Fruit fly (Drosophila melanogaster) whole organism, embryonic: ENCODE measurements around the gene Sam-S.
A peak's percentile ranks its signal among the peaks of the same experiment; 100 is the strongest.

Experiments
- BEAF-32 ChIP-seq: fragments of 200-800 bp; sonication (Bioruptor generic); optimal IDR thresholded peaks from 3 replicates; lab custom pipeline; 2017; ENCODE audit warnings: missing biosample characterization, missing genetic modification characterization, mild to moderate bottlenecking, moderate library complexity, missing genetic modification reagents
- Blimp-1 ChIP-seq: fragments of 200-800 bp; sonication (Bioruptor generic); optimal IDR thresholded peaks from 3 replicates; lab custom pipeline; 2018; ENCODE audit warnings: missing biosample characterization, missing genetic modification characterization, mild to moderate bottlenecking, moderate library complexity, missing genetic modification reagents
- CG10462 ChIP-seq: fragments of 200-800 bp; sonication (Bioruptor generic); optimal IDR thresholded peaks from 2 replicates; lab custom pipeline; 2016; ENCODE audit warnings: missing biosample characterization, missing genetic modification characterization
- CG11560 ChIP-seq: fragments of 200-800 bp; sonication (Bioruptor generic); IDR thresholded peaks from 3 replicates; pipeline ENCODE4 v1.3.6; 2022; ENCODE audit warnings: missing biosample characterization, missing genetic modification characterization
- CG1233 ChIP-seq: fragments of 200-800 bp; sonication (Bioruptor generic); optimal IDR thresholded peaks from 4 replicates; lab custom pipeline; 2018; ENCODE audit warnings: missing biosample characterization, mild to moderate bottlenecking, missing genetic modification characterization
- CG14441 ChIP-seq: fragments of 200-800 bp; sonication (Bioruptor generic); IDR thresholded peaks from 2 replicates; pipeline ENCODE4 v1.3.6; 2022; ENCODE audit warnings: missing biosample characterization, missing genetic modification characterization
- CG15696 ChIP-seq: fragments of 200-800 bp; sonication (Bioruptor generic); optimal IDR thresholded peaks from 2 replicates; lab custom pipeline; 2019; ENCODE audit warnings: missing biosample characterization, mild to moderate bottlenecking, missing genetic modification characterization, moderate library complexity
- CG2129 ChIP-seq: fragments of 200-800 bp; sonication (Bioruptor generic); IDR thresholded peaks from 2 replicates; pipeline ENCODE4 v1.3.6; 2022; ENCODE audit warnings: missing biosample characterization, missing genetic modification characterization; ENCODE audit not compliant: partially characterized antibody
- CG2199 ChIP-seq: fragments of 200-800 bp; sonication (Bioruptor generic); IDR thresholded peaks from 3 replicates; pipeline ENCODE4 v1.3.6; 2022; ENCODE audit warnings: missing biosample characterization, missing genetic modification characterization
- CG2875 ChIP-seq: fragments of 200-800 bp; sonication (Bioruptor generic); optimal IDR thresholded peaks from 2 replicates; lab custom pipeline; 2017; ENCODE audit warnings: missing biosample characterization, mild to moderate bottlenecking, missing genetic modification characterization, missing genetic modification reagents
- CG3163 ChIP-seq: fragments of 200-800 bp; sonication (Bioruptor generic); optimal IDR thresholded peaks from 3 replicates; lab custom pipeline; 2016; ENCODE audit warnings: missing biosample characterization, missing genetic modification characterization
- CG5180 ChIP-seq: fragments of 200-800 bp; sonication (Bioruptor generic); optimal IDR thresholded peaks from 3 replicates; lab custom pipeline; 2017; ENCODE audit warnings: missing biosample characterization, missing genetic modification characterization, mild to moderate bottlenecking, moderate library complexity, missing genetic modification reagents
- CG7556 ChIP-seq: fragments of 200-800 bp; sonication (Bioruptor generic); optimal IDR thresholded peaks from 2 replicates; lab custom pipeline; 2017; ENCODE audit warnings: missing biosample characterization, mild to moderate bottlenecking, missing genetic modification characterization
- CG7839 ChIP-seq: fragments of 200-800 bp; sonication (Bioruptor generic); optimal IDR thresholded peaks from 3 replicates; lab custom pipeline; 2018; ENCODE audit warnings: missing biosample characterization, mild to moderate bottlenecking, missing genetic modification characterization, moderate library complexity
- CG8281 ChIP-seq: fragments of 200-800 bp; sonication (Bioruptor generic); optimal IDR thresholded peaks from 2 replicates; lab custom pipeline; 2018; ENCODE audit warnings: missing biosample characterization, mild to moderate bottlenecking, missing genetic modification characterization, moderate library complexity
- CG8290 ChIP-seq, 3 experiments: fragments of 200-800 bp; sonication (Bioruptor generic); optimal IDR thresholded peaks; 2 replicates each; lab custom pipeline; 2016 to 2019; ENCODE audit warnings: missing biosample characterization in 3 of 3, missing genetic modification characterization in 3 of 3, mild to moderate bottlenecking in 2 of 3, moderate library complexity in 1 of 3
- D19A ChIP-seq: fragments of 200-800 bp; optimal IDR thresholded peaks from 3 replicates; lab custom pipeline; 2019; ENCODE audit warnings: missing biosample characterization, mild to moderate bottlenecking, missing genetic modification characterization, moderate library complexity
- Deaf1 ChIP-seq: fragments of 200-800 bp; optimal IDR thresholded peaks from 3 replicates; lab custom pipeline; 2019; ENCODE audit warnings: missing biosample characterization, mild to moderate bottlenecking, missing genetic modification characterization, moderate library complexity
- Dll ChIP-seq: fragments of 200-800 bp; sonication (Bioruptor generic); IDR thresholded peaks from 4 replicates; pipeline ENCODE4 v1.3.6; 2022; ENCODE audit warnings: missing biosample characterization, missing genetic modification characterization; ENCODE audit not compliant: partially characterized antibody
- Drgx ChIP-seq: fragments of 200-800 bp; sonication (Bioruptor generic); IDR thresholded peaks from 2 replicates; pipeline ENCODE4 v1.3.6; 2022; ENCODE audit warnings: missing biosample characterization, missing genetic modification characterization
- Ets65A ChIP-seq: fragments of 200-800 bp; sonication (Bioruptor generic); peaks from one replicate; lab custom pipeline; 2016; ENCODE audit warnings: missing biosample characterization, missing genetic modification characterization
- Fer1 ChIP-seq: fragments of 200-800 bp; sonication (Bioruptor generic); optimal IDR thresholded peaks from 2 replicates; lab custom pipeline; 2017; ENCODE audit warnings: missing biosample characterization, mild to moderate bottlenecking, missing genetic modification characterization
- Hr39 ChIP-seq: fragments of >200 bp; optimal IDR thresholded peaks from 2 replicates; lab custom pipeline; 2017
- Jarid2 ChIP-seq: fragments of 200-800 bp; sonication (Bioruptor generic); optimal IDR thresholded peaks from 3 replicates; lab custom pipeline; 2017; ENCODE audit warnings: mild to moderate bottlenecking, missing biosample characterization, missing genetic modification reagents, missing genetic modification characterization
- Mrtf ChIP-seq: fragments of 200-800 bp; sonication (Bioruptor generic); IDR thresholded peaks from 3 replicates; pipeline ENCODE4 v1.3.6; 2022; ENCODE audit warnings: missing biosample characterization, missing genetic modification characterization
- Sox102F ChIP-seq: fragments of 200-800 bp; sonication (Bioruptor generic); optimal IDR thresholded peaks from 2 replicates; lab custom pipeline; 2018; ENCODE audit warnings: missing biosample characterization, mild to moderate bottlenecking, missing genetic modification characterization, moderate library complexity
- ap ChIP-seq: fragments of 200-800 bp; sonication (Bioruptor generic); IDR thresholded peaks from 2 replicates; pipeline ENCODE4 v1.3.6; 2022; ENCODE audit warnings: missing biosample characterization, missing genetic modification characterization
- bbx ChIP-seq: fragments of 200-800 bp; sonication (Bioruptor generic); IDR thresholded peaks from 2 replicates; pipeline ENCODE4 v1.3.6; 2022; ENCODE audit warnings: missing biosample characterization, missing genetic modification characterization; ENCODE audit not compliant: partially characterized antibody
- chinmo ChIP-seq: fragments of 200-800 bp; sonication (Bioruptor generic); IDR thresholded peaks from 4 replicates; pipeline ENCODE4 v1.3.6; 2022; ENCODE audit warnings: missing biosample characterization, missing genetic modification characterization; ENCODE audit not compliant: partially characterized antibody
- chm ChIP-seq: fragments of 200-800 bp; sonication (Bioruptor generic); IDR thresholded peaks from 2 replicates; pipeline ENCODE4 v1.3.6; 2022; ENCODE audit warnings: missing biosample characterization, missing genetic modification characterization
- ci ChIP-seq: fragments of 200-800 bp; sonication (Bioruptor generic); IDR thresholded peaks from 3 replicates; pipeline ENCODE4 v1.3.6; 2022; ENCODE audit warnings: missing biosample characterization, missing genetic modification characterization
- fu2 ChIP-seq: fragments of 200-800 bp; sonication (Bioruptor generic); optimal IDR thresholded peaks from 2 replicates; lab custom pipeline; 2016; ENCODE audit warnings: missing biosample characterization, missing genetic modification characterization
- hb ChIP-seq: fragments of 200-800 bp; sonication (Bioruptor generic); IDR thresholded peaks from 3 replicates; pipeline ENCODE4 v1.3.6; 2022; ENCODE audit warnings: missing biosample characterization, missing genetic modification characterization; ENCODE audit not compliant: partially characterized antibody
- inv ChIP-seq: fragments of 200-800 bp; sonication (Bioruptor generic); IDR thresholded peaks from 2 replicates; pipeline ENCODE4 v1.3.6; 2022; ENCODE audit warnings: missing biosample characterization, missing genetic modification characterization; ENCODE audit not compliant: partially characterized antibody
- kni ChIP-seq: fragments of 200-800 bp; sonication (Bioruptor generic); optimal IDR thresholded peaks from 3 replicates; lab custom pipeline; 2017; ENCODE audit warnings: mild to moderate bottlenecking, missing biosample characterization, missing genetic modification reagents, missing genetic modification characterization
- lmd ChIP-seq: fragments of 200-800 bp; sonication (Bioruptor generic); IDR thresholded peaks from 2 replicates; pipeline ENCODE4 v1.3.6; 2022; ENCODE audit warnings: missing biosample characterization, missing genetic modification characterization
- row ChIP-seq: fragments of 200-800 bp; sonication (Bioruptor generic); IDR thresholded peaks from 3 replicates; pipeline ENCODE4 v1.3.6; 2022; ENCODE audit warnings: missing biosample characterization, missing genetic modification characterization
- sc ChIP-seq, 3 experiments: fragments of >200 bp in 2 of 3; fragments of 200-800 bp in 1 of 3; sonication (Bioruptor generic) in 1 of 3; optimal IDR thresholded peaks; 2 replicates in 2 of 3; 3 replicates in 1 of 3; lab custom pipeline; 2017; ENCODE audit warnings: mild to moderate bottlenecking in 1 of 3, missing biosample characterization in 1 of 3, missing genetic modification characterization in 1 of 3, missing genetic modification reagents in 1 of 3
- sna ChIP-seq: fragments of 200-800 bp; sonication (Bioruptor generic); IDR thresholded peaks from 2 replicates; pipeline ENCODE4 v1.3.6; 2022; ENCODE audit warnings: missing biosample characterization, missing genetic modification characterization; ENCODE audit not compliant: partially characterized antibody
- sqz ChIP-seq: fragments of 200-800 bp; sonication (Bioruptor generic); optimal IDR thresholded peaks from 3 replicates; lab custom pipeline; 2018; ENCODE audit warnings: missing biosample characterization, mild to moderate bottlenecking, missing genetic modification characterization
- stwl ChIP-seq: fragments of 200-800 bp; sonication (Bioruptor generic); optimal IDR thresholded peaks from 3 replicates; lab custom pipeline; 2018; ENCODE audit warnings: missing biosample characterization, mild to moderate bottlenecking, missing genetic modification characterization, moderate library complexity

The Sam-S gene

DNA sequence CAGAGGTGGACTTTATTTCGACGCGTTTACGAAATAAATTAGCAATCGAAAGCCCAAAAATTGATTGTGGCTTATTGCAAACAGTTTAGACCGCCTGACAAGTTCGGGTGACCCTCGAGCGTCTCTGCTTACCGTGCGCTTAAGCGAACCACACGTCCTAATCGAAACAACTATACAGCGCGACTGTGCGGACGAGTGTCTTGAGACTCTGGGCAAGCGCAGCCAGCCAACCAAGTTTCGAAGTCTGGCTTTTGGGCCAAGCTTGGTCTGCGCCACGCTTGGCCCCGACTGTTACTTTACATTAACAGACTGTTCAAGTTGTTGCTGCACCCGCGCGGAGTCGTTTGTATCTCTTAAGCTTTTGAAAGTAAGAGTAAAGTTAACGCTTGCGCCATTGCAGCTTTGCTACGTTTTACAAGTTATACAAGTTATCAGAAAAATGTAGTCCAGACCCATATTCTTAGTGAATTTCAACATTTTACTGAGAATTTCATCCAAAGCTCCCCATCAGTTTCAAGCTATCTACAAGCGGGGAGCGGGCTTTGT lies 47.6 kb upstream of the Sam-S start (continued):
- no peak for TF ChIP-seq Fer1 (GFP tag; lab: Kevin White, UChicago)
- TF ChIP-seq chinmo (GFP tag; lab: Robert Waterston, UW) = peak; percentile 73; the same call in 1 of the 4 replicates
- TF ChIP-seq ap (GFP tag; lab: Robert Waterston, UW) = no peak
- peak; percentile 38 for TF ChIP-seq CG3163 (GFP tag; lab: Kevin White, UChicago)
- peak; percentile 8 for TF ChIP-seq kni (GFP tag; lab: Kevin White, UChicago)
- no peak for TF ChIP-seq CG8281 (tag; lab: Kevin White, UChicago)
- peak; percentile 10 for TF ChIP-seq CG5180 (GFP tag; lab: Kevin White, UChicago)
- TF ChIP-seq lmd = no peak
- TF ChIP-seq ci (GFP tag; lab: Robert Waterston, UW) = peak; percentile 52; the same call in 2 of the 3 replicates
- TF ChIP-seq sqz (GFP tag; lab: Kevin White, UChicago) = peak; percentile 14
- TF ChIP-seq Jarid2 (GFP tag; lab: Kevin White, UChicago) = peak; percentile 3
- no peak for TF ChIP-seq Mrtf
- no peak for TF ChIP-seq CG7556 (GFP tag; lab: Kevin White, UChicago)
- no peak for TF ChIP-seq Hr39 (lab: Kevin White, UChicago)
- no peak for TF ChIP-seq hb
- TF ChIP-seq CG15696 (tag; lab: Kevin White, UChicago) = no peak
- TF ChIP-seq Blimp-1 (GFP tag; lab: Kevin White, UChicago) = peak; percentile 88
- TF ChIP-seq inv = no peak
- TF ChIP-seq Sox102F = no peak
- TF ChIP-seq CG14441 (GFP tag; lab: Robert Waterston, UW) = no peak
- TF ChIP-seq Ets65A (GFP tag; lab: Kevin White, UChicago) = no peak
- TF ChIP-seq CG2875 (GFP tag; lab: Kevin White, UChicago) = no peak
- peak; percentile 14; the same call in 1 of the 2 replicates for TF ChIP-seq chm
- TF ChIP-seq sc (optimal IDR thresholded peaks at IDR 0.05; lab: Kevin White, UChicago) = no peak
- TF ChIP-seq sc (GFP tag; optimal IDR thresholded peaks at IDR 0.05; lab: Kevin White, UChicago) = no peak
- 0 out of 2 replicates have a peak, but pooled peaks have one; percentile 19 for TF ChIP-seq Drgx (GFP tag; lab: Robert Waterston, UW)

DNA sequence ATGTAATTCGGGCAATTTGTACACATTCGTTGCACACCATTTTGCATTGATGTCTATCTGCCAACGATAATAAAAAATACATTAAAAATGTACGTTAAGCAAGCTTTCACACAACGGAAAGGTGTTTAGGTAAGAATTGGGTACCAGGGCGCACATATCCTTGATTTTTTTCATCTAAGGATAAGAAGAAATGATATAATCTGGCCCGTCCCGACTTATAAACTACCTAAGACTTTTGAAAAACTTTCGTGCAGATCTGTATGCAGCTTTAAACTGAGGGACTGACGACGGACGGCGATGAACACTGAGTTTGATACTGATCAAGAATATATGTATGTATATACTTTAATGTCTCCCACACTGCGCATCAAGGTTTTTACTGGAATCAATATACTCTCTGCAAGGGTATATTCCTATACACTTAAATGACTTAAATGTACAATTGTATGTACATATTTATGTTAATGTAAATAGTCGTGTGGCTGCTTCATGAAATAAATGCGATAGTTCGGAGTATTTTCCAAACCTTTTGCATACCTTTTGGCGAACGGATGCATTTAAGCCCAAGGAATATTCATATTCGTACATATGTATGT lies 41.3 kb upstream of the Sam-S start, which contains the start of gene Cda5:
TSS of gene Cda5 (minus strand) at position 51 of the 596 bp plus-strand sequence.
- no peak for TF ChIP-seq Deaf1
- TF ChIP-seq row = peak; percentile 28; the same call in 1 of the 3 replicates
- TF ChIP-seq CG8290 (GFP tag; optimal IDR thresholded peaks at IDR 0.05; lab: Kevin White, UChicago) = no peak
- peak in 1 of 2 experiments; percentile 15 for TF ChIP-seq CG8290 (tag; optimal IDR thresholded peaks at IDR 0.05; lab: Kevin White, UChicago)
- peak; percentile 85 for TF ChIP-seq D19A (tag; lab: Kevin White, UChicago)
- TF ChIP-seq CG11560 (tag; lab: Robert Waterston, UW) = no peak
- TF ChIP-seq stwl (tag; lab: Kevin White, UChicago) = peak; percentile 9
- no peak for TF ChIP-seq fu2
- no peak for TF ChIP-seq Fer1 (GFP tag; lab: Kevin White, UChicago)
- no peak for TF ChIP-seq CG1233 (GFP tag; lab: Kevin White, UChicago)
- TF ChIP-seq bbx (GFP tag; lab: Robert Waterston, UW) = peak; percentile 28; the same call in 1 of the 2 replicates
- TF ChIP-seq CG2129 = no peak
- TF ChIP-seq chinmo (GFP tag; lab: Robert Waterston, UW) = 0 out of 4 replicates have a peak, but pooled peaks have one; percentile 14
- 0 out of 2 replicates have a peak, but pooled peaks have one; percentile 18 for TF ChIP-seq sna (GFP tag; lab: Robert Waterston, UW)
- TF ChIP-seq CG7839 (tag; lab: Kevin White, UChicago) = no peak
- TF ChIP-seq CG2199 (GFP tag; lab: Robert Waterston, UW) = peak; percentile 68; the same call in 2 of the 3 replicates
- TF ChIP-seq Dll (GFP tag; lab: Robert Waterston, UW) = 0 out of 4 replicates have a peak, but pooled peaks have one; percentile 24
- no peak for TF ChIP-seq CG10462 (GFP tag; lab: Kevin White, UChicago)
- TF ChIP-seq BEAF-32 (GFP tag; lab: Kevin White, UChicago) = peak; percentile 40
